Fruit fly (Drosophila melanogaster) whole organism, embryonic: ENCODE measurements around the gene cl.

Source experiments
- ATbp ChIP-seq: fragments of 200-800 bp; sonication (Bioruptor generic); optimal IDR thresholded peaks from 2 replicates; lab custom pipeline; 2017; ENCODE audit warnings: missing biosample characterization, mild to moderate bottlenecking, missing genetic modification characterization, missing genetic modification reagents
- Abd-B ChIP-seq: fragments of 200-800 bp; sonication (Bioruptor generic); optimal IDR thresholded peaks from 2 replicates; lab custom pipeline; 2018; ENCODE audit warnings: missing biosample characterization, mild to moderate bottlenecking, missing genetic modification characterization, moderate library complexity
- CG12219 ChIP-seq: fragments of 200-800 bp; sonication (Bioruptor generic); optimal IDR thresholded peaks from 3 replicates; lab custom pipeline; 2018; ENCODE audit warnings: missing biosample characterization, mild to moderate bottlenecking, missing genetic modification characterization
- CG14050 ChIP-seq: fragments of 200-800 bp; sonication (Bioruptor generic); IDR thresholded peaks from 3 replicates; pipeline ENCODE4 v1.3.6; 2022; ENCODE audit warnings: missing biosample characterization, missing genetic modification characterization
- CG15073 ChIP-seq: fragments of 200-800 bp; sonication (Bioruptor generic); optimal IDR thresholded peaks from 2 replicates; lab custom pipeline; 2016; ENCODE audit warnings: missing biosample characterization, missing genetic modification characterization
- CG15514 ChIP-seq: fragments of 200-800 bp; sonication (Bioruptor generic); optimal IDR thresholded peaks from 3 replicates; lab custom pipeline; 2017; ENCODE audit warnings: missing biosample characterization, missing genetic modification characterization, mild to moderate bottlenecking, moderate library complexity, missing genetic modification reagents
- CG1603 ChIP-seq: fragments of 200-800 bp; sonication (Bioruptor generic); optimal IDR thresholded peaks from 2 replicates; lab custom pipeline; 2019; ENCODE audit warnings: missing biosample characterization, mild to moderate bottlenecking, missing genetic modification characterization, moderate library complexity
- CG17802 ChIP-seq: fragments of 200-800 bp; sonication (Bioruptor generic); optimal IDR thresholded peaks from 2 replicates; lab custom pipeline; 2018; ENCODE audit warnings: missing biosample characterization, mild to moderate bottlenecking, missing genetic modification characterization, moderate library complexity
- CG18011 ChIP-seq: fragments of 200-800 bp; sonication (Bioruptor generic); optimal IDR thresholded peaks from 2 replicates; lab custom pipeline; 2017; ENCODE audit warnings: missing biosample characterization, missing genetic modification characterization, mild to moderate bottlenecking, moderate library complexity, missing genotype
- CG18476 ChIP-seq: fragments of 200-800 bp; sonication (Bioruptor generic); optimal IDR thresholded peaks from 2 replicates; lab custom pipeline; 2016; ENCODE audit warnings: missing biosample characterization, mild to moderate bottlenecking, missing genetic modification characterization
- CG31224 ChIP-seq: fragments of 200-800 bp; sonication (Bioruptor generic); IDR thresholded peaks from 2 replicates; pipeline ENCODE4 v1.3.6; 2022; ENCODE audit warnings: missing biosample characterization, missing genetic modification characterization
- CG5245 ChIP-seq: fragments of 200-800 bp; sonication (Bioruptor generic); optimal IDR thresholded peaks from 3 replicates; lab custom pipeline; 2016; ENCODE audit warnings: missing biosample characterization, missing genetic modification characterization
- CG6175 ChIP-seq: fragments of 200-800 bp; sonication (Bioruptor generic); IDR thresholded peaks from 3 replicates; pipeline ENCODE4 v1.3.6; 2022; ENCODE audit warnings: missing biosample characterization, missing genetic modification characterization
- CG6813 ChIP-seq: fragments of 200-800 bp; sonication (Bioruptor generic); optimal IDR thresholded peaks from 2 replicates; lab custom pipeline; 2017; ENCODE audit warnings: missing biosample characterization, missing genetic modification characterization, mild to moderate bottlenecking, moderate library complexity, missing genetic modification reagents
- CG8290 ChIP-seq, 3 experiments: fragments of 200-800 bp; sonication (Bioruptor generic); optimal IDR thresholded peaks; 2 replicates each; lab custom pipeline; 2016 to 2019; ENCODE audit warnings: missing biosample characterization in 3 of 3, missing genetic modification characterization in 3 of 3, mild to moderate bottlenecking in 2 of 3, moderate library complexity in 1 of 3
- CG9797 ChIP-seq: fragments of 200-800 bp; sonication (Bioruptor generic); optimal IDR thresholded peaks from 3 replicates; lab custom pipeline; 2018; ENCODE audit warnings: missing biosample characterization, mild to moderate bottlenecking, missing genetic modification characterization
- CTCF ChIP-seq: fragments of 200-800 bp; sonication (Bioruptor generic); optimal IDR thresholded peaks from 2 replicates; lab custom pipeline; 2017; ENCODE audit warnings: missing biosample characterization, mild to moderate bottlenecking, missing genetic modification characterization, moderate library complexity
- CkIIα-i1 ChIP-seq: fragments of 200-800 bp; sonication (Bioruptor generic); IDR thresholded peaks from 2 replicates; pipeline ENCODE4 v1.3.6; 2022; ENCODE audit warnings: missing biosample characterization, missing genetic modification characterization
- Dip2 ChIP-seq: fragments of 200-800 bp; sonication (Bioruptor generic); IDR thresholded peaks from 2 replicates; pipeline ENCODE4 v1.3.6; 2022; ENCODE audit warnings: missing biosample characterization, missing genetic modification characterization
- Dref ChIP-seq: fragments of 200-800 bp; sonication (Bioruptor generic); IDR thresholded peaks from 2 replicates; pipeline ENCODE4 v1.3.6; 2022; ENCODE audit warnings: missing biosample characterization, missing genetic modification characterization
- Elba2 ChIP-seq: fragments of 200-800 bp; sonication (Bioruptor generic); optimal IDR thresholded peaks from 3 replicates; lab custom pipeline; 2016; ENCODE audit warnings: missing biosample characterization, missing genetic modification characterization
- Fer1 ChIP-seq: fragments of 200-800 bp; sonication (Bioruptor generic); optimal IDR thresholded peaks from 2 replicates; lab custom pipeline; 2017; ENCODE audit warnings: missing biosample characterization, mild to moderate bottlenecking, missing genetic modification characterization
- Hand ChIP-seq: fragments of 200-800 bp; sonication (Bioruptor generic); optimal IDR thresholded peaks from 2 replicates; lab custom pipeline; 2017; ENCODE audit warnings: mild to moderate bottlenecking, missing biosample characterization, missing genetic modification reagents, missing genetic modification characterization
- HmgZ ChIP-seq: fragments of 200-800 bp; sonication (Bioruptor generic); optimal IDR thresholded peaks from 2 replicates; lab custom pipeline; 2018; ENCODE audit warnings: missing biosample characterization, mild to moderate bottlenecking, missing genetic modification characterization
- Hr3 ChIP-seq: fragments of 200-800 bp; sonication (Bioruptor generic); optimal IDR thresholded peaks from 3 replicates; lab custom pipeline; 2016; ENCODE audit warnings: missing biosample characterization, missing genetic modification characterization
- MBD-R2 ChIP-seq: fragments of 200-800 bp; sonication (Bioruptor generic); IDR thresholded peaks from 2 replicates; pipeline ENCODE4 v1.3.6; 2022; ENCODE audit warnings: missing biosample characterization, missing genetic modification characterization
- MESR4 ChIP-seq: fragments of 200-800 bp; sonication (Bioruptor generic); optimal IDR thresholded peaks from 2 replicates; lab custom pipeline; 2018; ENCODE audit warnings: missing biosample characterization, mild to moderate bottlenecking, missing genetic modification characterization, moderate library complexity
- Opbp ChIP-seq: fragments of 200-800 bp; sonication (Bioruptor generic); IDR thresholded peaks from 3 replicates; pipeline ENCODE4 v1.3.6; 2022; ENCODE audit warnings: missing biosample characterization, missing genetic modification characterization; ENCODE audit not compliant: partially characterized antibody
- Ptx1 ChIP-seq: fragments of 200-800 bp; sonication (Bioruptor generic); IDR thresholded peaks from 2 replicates; pipeline ENCODE4 v1.3.6; 2022; ENCODE audit warnings: missing biosample characterization, missing genetic modification characterization
- Rx ChIP-seq: fragments of 200-800 bp; sonication (Bioruptor generic); IDR thresholded peaks from 2 replicates; pipeline ENCODE4 v1.3.6; 2022; ENCODE audit warnings: missing biosample characterization, missing genetic modification characterization
- Usf ChIP-seq: fragments of 200-800 bp; sonication (Bioruptor generic); optimal IDR thresholded peaks from 2 replicates; lab custom pipeline; 2017; ENCODE audit warnings: missing genotype, missing biosample characterization, missing genetic modification characterization
- Xbp1 ChIP-seq: fragments of 200-800 bp; sonication (Bioruptor generic); optimal IDR thresholded peaks from 3 replicates; lab custom pipeline; 2016; ENCODE audit warnings: missing biosample characterization, mild to moderate bottlenecking, missing genetic modification characterization
- YL-1 ChIP-seq: fragments of 200-800 bp; sonication (Bioruptor generic); optimal IDR thresholded peaks from 3 replicates; lab custom pipeline; 2017; ENCODE audit warnings: missing biosample characterization, mild to moderate bottlenecking, missing genetic modification characterization
- al ChIP-seq: fragments of 200-800 bp; sonication (Bioruptor generic); IDR thresholded peaks from 2 replicates; pipeline ENCODE4 v1.3.6; 2022; ENCODE audit warnings: missing biosample characterization, missing genetic modification characterization
- bigmax ChIP-seq: fragments of 200-800 bp; sonication (Bioruptor generic); optimal IDR thresholded peaks from 2 replicates; lab custom pipeline; 2018; ENCODE audit warnings: missing biosample characterization, mild to moderate bottlenecking, missing genetic modification characterization
- ci ChIP-seq: fragments of 200-800 bp; sonication (Bioruptor generic); IDR thresholded peaks from 3 replicates; pipeline ENCODE4 v1.3.6; 2022; ENCODE audit warnings: missing biosample characterization, missing genetic modification characterization
- crp ChIP-seq, 2 experiments: fragments of 200-800 bp; sonication (Bioruptor generic); optimal IDR thresholded peaks; 2 replicates in 1 of 2; 3 replicates in 1 of 2; lab custom pipeline; 2017; ENCODE audit warnings: missing biosample characterization in 2 of 2, missing genetic modification characterization in 2 of 2, mild to moderate bottlenecking in 1 of 2, moderate library complexity in 1 of 2
- en ChIP-seq: fragments of 200-800 bp; sonication (Bioruptor generic); optimal IDR thresholded peaks from 2 replicates; lab custom pipeline; 2016; ENCODE audit warnings: missing biosample characterization, missing genetic modification characterization
- esg ChIP-seq: fragments of 200-800 bp; sonication (Bioruptor generic); conservative IDR thresholded peaks from 2 replicates; pipeline ENCODE4 v1.3.6; 2022; ENCODE audit warnings: missing biosample characterization, missing genetic modification characterization
- mam ChIP-seq: fragments of 200-800 bp; sonication (Bioruptor generic); optimal IDR thresholded peaks from 3 replicates; lab custom pipeline; 2016; ENCODE audit warnings: missing biosample characterization, missing genetic modification characterization
- nerfin-2 ChIP-seq: fragments of 200-800 bp; sonication (Bioruptor generic); IDR thresholded peaks from 2 replicates; pipeline ENCODE4 v1.3.6; 2022; ENCODE audit warnings: missing biosample characterization, missing genetic modification characterization; ENCODE audit not compliant: partially characterized antibody
- pzg ChIP-seq: fragments of 200-800 bp; sonication (Bioruptor generic); optimal IDR thresholded peaks from 3 replicates; lab custom pipeline; 2018; ENCODE audit warnings: missing biosample characterization, mild to moderate bottlenecking, missing genetic modification characterization, moderate library complexity
- ro ChIP-seq: fragments of 200-800 bp; sonication (Bioruptor generic); IDR thresholded peaks from 2 replicates; pipeline ENCODE4 v1.3.6; 2022; ENCODE audit warnings: missing biosample characterization, missing genetic modification characterization
- sima ChIP-seq: fragments of 200-800 bp; sonication (Bioruptor generic); optimal IDR thresholded peaks from 2 replicates; lab custom pipeline; 2016; ENCODE audit warnings: missing biosample characterization, missing genetic modification characterization
- slou ChIP-seq: fragments of 200-800 bp; sonication (Bioruptor generic); optimal IDR thresholded peaks from 3 replicates; lab custom pipeline; 2016; ENCODE audit warnings: missing biosample characterization, missing genetic modification characterization
- sna ChIP-seq: fragments of 200-800 bp; sonication (Bioruptor generic); IDR thresholded peaks from 2 replicates; pipeline ENCODE4 v1.3.6; 2022; ENCODE audit warnings: missing biosample characterization, missing genetic modification characterization; ENCODE audit not compliant: partially characterized antibody
- stwl ChIP-seq: fragments of 200-800 bp; sonication (Bioruptor generic); optimal IDR thresholded peaks from 3 replicates; lab custom pipeline; 2018; ENCODE audit warnings: missing biosample characterization, mild to moderate bottlenecking, missing genetic modification characterization, moderate library complexity
- tgo ChIP-seq: fragments of 200-800 bp; sonication (Bioruptor generic); IDR thresholded peaks from 3 replicates; pipeline ENCODE4 v1.3.6; 2022; ENCODE audit warnings: missing biosample characterization, missing genetic modification characterization
- unpg ChIP-seq: fragments of 200-800 bp; sonication (Bioruptor generic); optimal IDR thresholded peaks from 3 replicates; lab custom pipeline; 2018; ENCODE audit warnings: missing biosample characterization, mild to moderate bottlenecking, missing genetic modification characterization, moderate library complexity
- zen2 ChIP-seq: fragments of 200-800 bp; sonication (Bioruptor generic); IDR thresholded peaks from 3 replicates; pipeline ENCODE4 v1.3.6; 2022; ENCODE audit warnings: missing biosample characterization, missing genetic modification characterization; ENCODE audit not compliant: partially characterized antibody
- zfh2 ChIP-seq: fragments of 200-800 bp; sonication (Bioruptor generic); optimal IDR thresholded peaks from 2 replicates; lab custom pipeline; 2016; ENCODE audit warnings: missing biosample characterization, missing genetic modification characterization

Gene cl

DNA sequence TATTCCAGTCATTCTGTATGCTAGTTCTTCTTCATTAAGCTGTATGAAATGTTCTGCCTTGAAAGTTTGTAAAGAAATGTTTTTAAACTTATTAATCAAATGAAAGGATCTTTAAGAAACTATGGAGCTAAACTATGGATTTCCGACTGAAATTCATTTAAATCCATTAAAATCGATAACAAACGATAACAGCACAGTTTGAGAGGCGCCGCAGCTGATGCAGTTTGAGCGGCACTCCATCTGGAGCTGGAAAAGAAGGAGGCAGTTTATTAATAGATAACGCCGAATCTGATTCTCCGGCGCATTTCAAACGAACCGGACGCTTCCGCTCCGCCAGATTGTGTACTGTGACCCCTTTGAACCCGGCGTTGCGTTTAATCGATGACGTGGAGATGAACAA, 7.9 kb downstream of the cl start, which contains the start of gene CG31915 (continued):
- TF ChIP-seq CG5245 (GFP tag; lab: Kevin White, UChicago) (no peak), Dref (GFP tag; lab: Robert Waterston, UW) (peak; percentile 92), Ptx1 (no peak), nerfin-2 (GFP tag; lab: Robert Waterston, UW) (peak; percentile 86), MBD-R2 (GFP tag; lab: Robert Waterston, UW) (peak; percentile 82), zfh2 (GFP tag; lab: Kevin White, UChicago) (no peak), CG14050 (GFP tag; lab: Robert Waterston, UW) (no peak), CG15073 (GFP tag; lab: Kevin White, UChicago) (no peak), Usf (GFP tag; lab: Kevin White, UChicago) (no peak), zen2 (GFP tag; lab: Robert Waterston, UW) (peak; percentile 61; the same call in 2 of the 3 replicates), CG6813 (GFP tag; lab: Kevin White, UChicago) (no peak), CkIIα-i1 (GFP tag; lab: Robert Waterston, UW) (no peak), Abd-B (no peak), esg (GFP tag; lab: Robert Waterston, UW) (no peak), MESR4 (GFP tag; lab: Kevin White, UChicago) (peak; percentile 54), CG15514 (GFP tag; lab: Kevin White, UChicago) (peak; percentile 29), slou (no peak), CG6175 (GFP tag; lab: Robert Waterston, UW) (no peak), pzg (GFP tag; lab: Kevin White, UChicago) (peak; percentile 37), stwl (tag; lab: Kevin White, UChicago) (peak; percentile 72), CG18011 (GFP tag; lab: Kevin White, UChicago) (no peak), crp (GFP tag; optimal IDR thresholded peaks at IDR 0.05; lab: Kevin White, UChicago) (peak; percentile 23 to 85), Fer1 (no peak), al (GFP tag; lab: Robert Waterston, UW) (no peak), tgo (GFP tag; lab: Robert Waterston, UW) (no peak), CG18476 (no peak), CG1603 (tag; lab: Kevin White, UChicago) (no peak), Rx (GFP tag; lab: Robert Waterston, UW) (no peak), Xbp1 (no peak), Hr3 (GFP tag; lab: Kevin White, UChicago) (no peak), Dip2 (GFP tag; lab: Robert Waterston, UW) (no peak), Opbp (GFP tag; lab: Robert Waterston, UW) (peak; percentile 75), CG17802 (tag; lab: Kevin White, UChicago) (no peak), CG31224 (GFP tag; lab: Robert Waterston, UW) (no peak), mam (GFP tag; lab: Kevin White, UChicago) (no peak), YL-1 (GFP tag; lab: Kevin White, UChicago) (peak; percentile 21), ci (GFP tag; lab: Robert Waterston, UW) (no peak), CG12219 (GFP tag; lab: Kevin White, UChicago) (no peak), sima (GFP tag; lab: Kevin White, UChicago) (no peak), HmgZ (tag; lab: Kevin White, UChicago) (peak; percentile 36), CG8290 (GFP tag; optimal IDR thresholded peaks at IDR 0.05; lab: Kevin White, UChicago) (no peak), CG8290 (tag; optimal IDR thresholded peaks at IDR 0.05; lab: Kevin White, UChicago) (no peak), en (no peak), bigmax (GFP tag; lab: Kevin White, UChicago) (no peak), ro (no peak), ATbp (GFP tag; lab: Kevin White, UChicago) (no peak), CG9797 (GFP tag; lab: Kevin White, UChicago) (no peak), Elba2 (GFP tag; lab: Kevin White, UChicago) (no peak), CTCF (GFP tag; lab: Kevin White, UChicago) (no peak), Hand (GFP tag; lab: Kevin White, UChicago) (no peak), unpg (GFP tag; lab: Kevin White, UChicago) (no peak), sna (GFP tag; lab: Robert Waterston, UW) (0 out of 2 replicates have a peak, but pooled peaks have one; percentile 39)
